Fruit fly (Drosophila melanogaster): ENCODE data around the gene betaggt-I.

betaggt-I gene

DNA sequence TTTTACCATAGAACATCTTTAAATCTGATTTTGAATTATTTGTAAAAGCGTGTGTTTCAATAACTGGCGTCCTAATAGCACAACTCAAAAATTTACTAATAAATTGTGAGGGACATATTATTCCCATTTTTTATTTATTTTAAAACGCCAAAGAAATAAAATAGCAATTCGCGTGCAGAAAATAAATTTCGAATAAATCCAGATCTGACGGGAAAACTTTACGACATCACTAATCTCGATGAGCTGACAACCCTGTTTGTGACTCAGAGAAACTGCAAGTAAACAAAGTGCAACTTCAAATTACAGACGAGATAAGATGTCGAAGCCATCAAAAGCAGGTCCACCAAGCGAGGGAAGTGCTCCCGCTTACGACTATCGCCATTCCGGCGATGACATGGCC, 20.0 kb downstream of the betaggt-I start, which contains the start of gene CG34125 (continued):
- TF ChIP-seq CG8359 (GFP tag; optimal IDR thresholded peaks at IDR 0.05; ENCODE audit: borderline replicate concordance) (no peak), CG4820 (GFP tag; optimal IDR thresholded peaks at IDR 0.05) (no peak), CG34422 (GFP tag; IDR thresholded peaks at IDR 0.05) (0 out of 3 replicates have a peak, but pooled peaks have one; percentile 8), CG10431 (GFP tag; optimal IDR thresholded peaks at IDR 0.05) (no peak), CG3407 (GFP tag; optimal IDR thresholded peaks at IDR 0.05) (no peak), kay (GFP tag; optimal IDR thresholded peaks at IDR 0.05) (peak; percentile 97), CG4360 (GFP tag; IDR thresholded peaks at IDR 0.05) (no peak), CG7271 (tag; optimal IDR thresholded peaks at IDR 0.05) (no peak), CG15696 (tag; optimal IDR thresholded peaks at IDR 0.05) (no peak), p53 (GFP tag; optimal IDR thresholded peaks at IDR 0.05) (no peak), CG13775 (GFP tag; optimal IDR thresholded peaks at IDR 0.05) (no peak), dati (GFP tag; IDR thresholded peaks at IDR 0.05) (no peak), CG4424 (GFP tag; optimal IDR thresholded peaks at IDR 0.05) (no peak), toy (GFP tag; IDR thresholded peaks at IDR 0.05) (no peak), Xrp1 (GFP tag; IDR thresholded peaks at IDR 0.05) (peak; percentile 34; the same call in 1 of the 2 replicates), lmd (GFP tag; IDR thresholded peaks at IDR 0.05) (no peak), sob (GFP tag; IDR thresholded peaks at IDR 0.05) (no peak), schlank (tag; optimal IDR thresholded peaks at IDR 0.05) (no peak), Scr (GFP tag; IDR thresholded peaks at IDR 0.05; ENCODE audit: partially characterized antibody) (no peak), Fer1 (GFP tag; optimal IDR thresholded peaks at IDR 0.05) (no peak), row (GFP tag; IDR thresholded peaks at IDR 0.05) (peak; percentile 86), Six4 (GFP tag; optimal IDR thresholded peaks at IDR 0.05) (no peak), Oli (tag; optimal IDR thresholded peaks at IDR 0.05) (no peak), CG2199 (GFP tag; IDR thresholded peaks at IDR 0.05) (no peak), E2f2 (GFP tag; IDR thresholded peaks at IDR 0.05) (0 out of 2 replicates have a peak, but pooled peaks have one; percentile 22), CG7556 (GFP tag; optimal IDR thresholded peaks at IDR 0.05) (no peak), stc (GFP tag; IDR thresholded peaks at IDR 0.05) (no peak), Hmx (GFP tag; optimal IDR thresholded peaks at IDR 0.05) (no peak), sqz (GFP tag; optimal IDR thresholded peaks at IDR 0.05) (no peak), D19B (GFP tag; optimal IDR thresholded peaks at IDR 0.05) (no peak), Ets65A (GFP tag) (peak; percentile 82), CG15073 (GFP tag; optimal IDR thresholded peaks at IDR 0.05) (no peak), CG11723 (GFP tag; optimal IDR thresholded peaks at IDR 0.05) (no peak), z (GFP tag; IDR thresholded peaks at IDR 0.05) (no peak), zfh1 (GFP tag; IDR thresholded peaks at IDR 0.05) (peak; percentile 20; the same call in 1 of the 3 replicates), Dref (GFP tag; IDR thresholded peaks at IDR 0.05) (no peak), mam (GFP tag; optimal IDR thresholded peaks at IDR 0.05) (peak; percentile 14), Awh (GFP tag; IDR thresholded peaks at IDR 0.05) (no peak), Nf-YA (GFP tag; IDR thresholded peaks at IDR 0.05) (no peak), Atf-2 (GFP tag; optimal IDR thresholded peaks at IDR 0.05) (no peak), CG11093 (GFP tag; IDR thresholded peaks at IDR 0.05) (no peak), zf30C (GFP tag; optimal IDR thresholded peaks at IDR 0.05) (no peak), CG10366 (GFP tag; IDR thresholded peaks at IDR 0.05) (0 out of 2 replicates have a peak, but pooled peaks have one; percentile 10), Side (GFP tag; optimal IDR thresholded peaks at IDR 0.05) (no peak), pnt (GFP tag; optimal IDR thresholded peaks at IDR 0.05) (no peak), slbo (GFP tag; IDR thresholded peaks at IDR 0.05) (peak; percentile 32; the same call in 1 of the 2 replicates), MBD-R2 (GFP tag; IDR thresholded peaks at IDR 0.05) (peak; percentile 82), CG1602 (GFP tag; optimal IDR thresholded peaks at IDR 0.05) (no peak), CG13894 (tag; optimal IDR thresholded peaks at IDR 0.05) (no peak), az2 (GFP tag; optimal IDR thresholded peaks at IDR 0.05) (peak; percentile 6), Doc2 (GFP tag; IDR thresholded peaks at IDR 0.05) (no peak), CG17612 (GFP tag; IDR thresholded peaks at IDR 0.05) (no peak), Chrac-16 (GFP tag; optimal IDR thresholded peaks at IDR 0.05) (no peak)

Measured in whole organism, embryonic.